Worm (Caenorhabditis elegans): ENCODE data around the gene daf-7.

DNA sequence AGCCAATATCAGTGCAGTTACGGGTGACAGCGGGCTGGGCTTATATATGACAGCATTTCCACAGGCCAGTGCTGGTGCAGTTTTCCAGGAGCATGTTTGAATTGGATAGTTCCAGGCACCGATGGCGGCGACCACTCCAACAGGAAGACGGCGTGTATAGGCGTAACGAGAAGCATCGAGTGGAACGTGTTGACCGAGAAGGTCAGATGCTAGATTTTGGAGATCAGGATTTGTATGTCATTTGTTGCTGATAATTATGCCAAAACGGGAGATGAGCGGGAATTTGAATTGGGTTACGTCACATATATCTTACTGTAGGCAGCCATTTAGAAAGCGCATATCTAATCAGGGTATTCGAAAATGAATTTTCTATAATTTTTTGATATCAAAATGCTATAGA lies 36.2 kb upstream of the daf-7 start:
- TF ChIP-seq flt-1 (GFP tag; IDR thresholded peaks at IDR 0.05): no peak
- TF ChIP-seq ztf-29 (GFP tag; IDR thresholded peaks at IDR 0.05): no peak
- TF ChIP-seq ref-1 (GFP tag; conservative IDR thresholded peaks at IDR 0.05): no peak
- no peak for TF ChIP-seq tab-1 (GFP tag; IDR thresholded peaks at IDR 0.05)
